Worm (Caenorhabditis elegans) whole organism, L2 larva: ENCODE data around the gene nhr-115.

Experiments
- C34F6.9 ChIP-seq: fragments of 150-350 bp; optimal IDR thresholded peaks from 2 replicates; lab custom pipeline; 2014; ENCODE audit warnings: missing biosample characterization, missing genetic modification characterization
- F13H6.1 ChIP-seq: sonication (generic microtip); optimal IDR thresholded peaks from 2 replicates; lab custom pipeline; 2016; ENCODE audit warnings: missing genetic modification characterization, missing compliant biosample characterization
- R02D3.7 ChIP-seq: fragments of 150-350 bp; optimal IDR thresholded peaks from 2 replicates; lab custom pipeline; 2014; ENCODE audit warnings: missing biosample characterization, missing genetic modification characterization
- Y55F3AM.14 ChIP-seq: fragments of 200-800 bp; sonication (Bioruptor generic); optimal IDR thresholded peaks from 2 replicates; lab custom pipeline; 2018; ENCODE audit warnings: mild to moderate bottlenecking, missing genetic modification characterization, missing compliant biosample characterization
- ZK546.5 ChIP-seq: sonication (generic microtip); optimal IDR thresholded peaks from 2 replicates; lab custom pipeline; 2017; ENCODE audit warnings: missing biosample characterization, missing genetic modification characterization
- alr-1 ChIP-seq: fragments of 150-350 bp; optimal IDR thresholded peaks from 2 replicates; lab custom pipeline; 2014; ENCODE audit warnings: missing biosample characterization, missing genetic modification characterization
- aly-2 ChIP-seq: fragments of 150-350 bp; optimal IDR thresholded peaks from 2 replicates; lab custom pipeline; 2014; ENCODE audit warnings: missing biosample characterization, missing genetic modification characterization
- ama-1 ChIP-seq: fragments of 150-350 bp; optimal IDR thresholded peaks from 2 replicates; lab custom pipeline; 2018; ENCODE audit warnings: inconsistent platforms
- blmp-1 ChIP-seq: sonication (generic microtip); optimal IDR thresholded peaks from 2 replicates; lab custom pipeline; 2017; ENCODE audit warnings: missing genetic modification characterization, mild to moderate bottlenecking, missing compliant biosample characterization, antibody characterized with exemption, moderate library complexity; ENCODE audit not compliant: insufficient read depth
- ceh-16 ChIP-seq: fragments of 150-350 bp; optimal IDR thresholded peaks from 2 replicates; lab custom pipeline; 2014; ENCODE audit warnings: missing biosample characterization, missing genetic modification characterization
- ceh-82 ChIP-seq: fragments of 150-350 bp; optimal IDR thresholded peaks from 2 replicates; lab custom pipeline; 2014; ENCODE audit warnings: missing biosample characterization, missing genetic modification characterization
- crh-2 ChIP-seq: sonication (generic microtip); optimal IDR thresholded peaks from 2 replicates; lab custom pipeline; 2017; ENCODE audit warnings: missing biosample characterization, missing genetic modification characterization
- elt-1 ChIP-seq: fragments of 150-350 bp; optimal IDR thresholded peaks from 2 replicates; lab custom pipeline; 2014; ENCODE audit warnings: missing biosample characterization, missing genetic modification characterization
- fos-1 ChIP-seq: fragments of 150-350 bp; optimal IDR thresholded peaks from 2 replicates; lab custom pipeline; 2014; ENCODE audit warnings: missing biosample characterization, missing genetic modification characterization
- gmeb-1 ChIP-seq: fragments of 150-350 bp; optimal IDR thresholded peaks from 2 replicates; lab custom pipeline; 2014; ENCODE audit warnings: missing biosample characterization, missing genetic modification characterization
- lsy-2 ChIP-seq, 2 experiments: fragments of 150-350 bp in 1 of 2; sonication (generic microtip) in 1 of 2; optimal IDR thresholded peaks; 2 replicates each; lab custom pipeline; 2014 to 2017; ENCODE audit warnings: missing biosample characterization in 2 of 2, missing genetic modification characterization in 2 of 2
- nhr-10 ChIP-seq: sonication (generic microtip); optimal IDR thresholded peaks from 2 replicates; lab custom pipeline; 2017; ENCODE audit warnings: missing biosample characterization, missing genetic modification characterization
- nhr-11 ChIP-seq: fragments of 150-350 bp; optimal IDR thresholded peaks from 2 replicates; lab custom pipeline; 2014; ENCODE audit warnings: missing biosample characterization, missing genetic modification characterization
- nhr-12 ChIP-seq: fragments of 150-350 bp; optimal IDR thresholded peaks from 2 replicates; lab custom pipeline; 2014; ENCODE audit warnings: missing biosample characterization, missing genetic modification characterization
- nhr-129 ChIP-seq: fragments of 150-350 bp; optimal IDR thresholded peaks from 2 replicates; lab custom pipeline; 2014; ENCODE audit warnings: missing biosample characterization, missing genetic modification characterization
- nhr-25 ChIP-seq: fragments of 150-350 bp; sonication (generic microtip); optimal IDR thresholded peaks from 3 replicates; lab custom pipeline; 2014; ENCODE audit warnings: missing biosample characterization, missing genetic modification characterization
- nhr-6 ChIP-seq: fragments of 150-350 bp; optimal IDR thresholded peaks from 2 replicates; lab custom pipeline; 2014; ENCODE audit warnings: missing biosample characterization, missing genetic modification characterization
- nhr-77 ChIP-seq: fragments of 150-350 bp; optimal IDR thresholded peaks from 2 replicates; lab custom pipeline; 2014; ENCODE audit warnings: missing biosample characterization, missing genetic modification characterization
- peb-1 ChIP-seq: fragments of 150-350 bp; optimal IDR thresholded peaks from 2 replicates; lab custom pipeline; 2014; ENCODE audit warnings: missing biosample characterization, missing genetic modification characterization
- skn-1 ChIP-seq: sonication (generic microtip); optimal IDR thresholded peaks from 2 replicates; lab custom pipeline; 2017; ENCODE audit warnings: missing biosample characterization, missing genetic modification characterization
- sma-9 ChIP-seq, 2 experiments: fragments of 150-350 bp in 1 of 2; sonication (generic microtip) in 1 of 2; optimal IDR thresholded peaks; 2 replicates each; lab custom pipeline; 2014 to 2016; ENCODE audit warnings: missing genetic modification characterization in 2 of 2, mild to moderate bottlenecking in 1 of 2, missing biosample characterization in 1 of 2, missing compliant biosample characterization in 1 of 2, missing genetic modification reagents in 1 of 2, moderate library complexity in 1 of 2
- snpc-4 ChIP-seq: fragments of 150-350 bp; optimal IDR thresholded peaks from 2 replicates; lab custom pipeline; 2014; ENCODE audit warnings: missing biosample characterization, missing genetic modification characterization
- unc-39 ChIP-seq: fragments of 150-350 bp; optimal IDR thresholded peaks from 2 replicates; lab custom pipeline; 2014; ENCODE audit warnings: missing biosample characterization, missing genetic modification characterization
- unc-55 ChIP-seq: fragments of 150-350 bp; sonication (generic microtip); optimal IDR thresholded peaks from 3 replicates; lab custom pipeline; 2014; ENCODE audit warnings: missing biosample characterization, missing genetic modification reagents, missing genetic modification characterization
- ztf-1 ChIP-seq: fragments of 200-800 bp; sonication (Bioruptor generic); conservative IDR thresholded peaks from 2 replicates; pipeline ENCODE4 v1.3.6; 2022; ENCODE audit warnings: missing genetic modification characterization, missing compliant biosample characterization
- ztf-11 ChIP-seq: sonication (generic microtip); optimal IDR thresholded peaks from 2 replicates; lab custom pipeline; 2017; ENCODE audit warnings: missing biosample characterization, missing genetic modification characterization

The nhr-115 gene

ce11 chrV:2278052-2278451 is 14.3 kb upstream of the nhr-115 start, which contains the start of gene nhr-59:
TSS of gene nhr-59 (minus strand) at chrV:2278265.
- TF ChIP-seq alr-1 = no peak
- peak; percentile 13 for TF ChIP-seq nhr-129

DNA sequence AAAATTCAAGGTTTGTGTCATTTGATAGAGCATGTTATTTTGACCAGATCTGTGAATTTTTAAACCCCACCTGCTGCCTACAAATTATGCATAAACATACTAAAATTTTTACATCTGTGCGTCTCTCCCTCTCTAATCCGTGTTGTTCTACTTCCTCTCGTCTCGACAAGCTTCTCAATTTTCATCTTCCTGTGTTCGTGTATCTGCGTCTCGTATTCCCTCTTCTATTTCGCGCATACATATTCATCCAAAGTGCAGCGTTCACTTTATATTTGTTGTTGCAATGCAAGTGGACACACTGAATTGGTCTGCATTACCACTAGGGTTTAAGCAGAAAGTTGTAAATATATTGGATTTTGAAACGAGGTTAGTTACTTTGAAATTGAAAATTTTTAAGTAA is 13.8 kb upstream of the nhr-115 start, which contains the start of gene fbxa-137:
Gene fbxa-137, plus strand, starts transcription at position 274 of the 400 bp plus-strand sequence.
- TF ChIP-seq alr-1 = no peak
- no peak for TF ChIP-seq nhr-129
- no peak for TF ChIP-seq R02D3.7 (tag; lab: Kevin White, UChicago)
- TF ChIP-seq unc-55 (GFP tag; lab: Kevin White, UChicago) = peak; percentile 62
- TF ChIP-seq nhr-77 = no peak
- TF ChIP-seq C34F6.9 (tag; lab: Kevin White, UChicago) = peak; percentile 21
- no peak for TF ChIP-seq nhr-12 (tag; lab: Kevin White, UChicago)
- no peak for TF ChIP-seq F13H6.1

ce11 chrV:2281499-2281898 is 10.8 kb upstream of the nhr-115 start, which contains the start of gene nhr-228:
TSS of gene nhr-228 (plus strand) at chrV:2281759.
- TF ChIP-seq elt-1 (tag; lab: Kevin White, UChicago) (no peak), aly-2 (tag; lab: Kevin White, UChicago) (no peak), nhr-6 (no peak), nhr-129 (peak; percentile 41), gmeb-1 (tag; lab: Kevin White, UChicago) (peak; percentile 13), unc-39 (tag; lab: Kevin White, UChicago) (no peak), Y55F3AM.14 (GFP tag; lab: Kevin White, UChicago) (no peak), blmp-1 (tag; lab: Kevin White, UChicago) (peak; percentile 19), unc-55 (GFP tag; lab: Kevin White, UChicago) (peak; percentile 29), lsy-2 (tag; optimal IDR thresholded peaks at IDR 0.05; lab: Kevin White, UChicago) (peak in 1 of 2 experiments; percentile 54), snpc-4 (tag; lab: Kevin White, UChicago) (no peak), nhr-25 (peak; percentile 15), sma-9 (GFP tag; optimal IDR thresholded peaks at IDR 0.05; lab: Kevin White, UChicago) (peak; percentile 45), sma-9 (tag; optimal IDR thresholded peaks at IDR 0.05; lab: Kevin White, UChicago) (no peak), skn-1 (tag; lab: Kevin White, UChicago) (peak; percentile 77), crh-2 (peak; percentile 17), nhr-77 (no peak), nhr-10 (tag; lab: Kevin White, UChicago) (no peak), F13H6.1 (peak; percentile 15), C34F6.9 (tag; lab: Kevin White, UChicago) (peak; percentile 60), fos-1 (tag; lab: Kevin White, UChicago) (peak; percentile 74)

DNA sequence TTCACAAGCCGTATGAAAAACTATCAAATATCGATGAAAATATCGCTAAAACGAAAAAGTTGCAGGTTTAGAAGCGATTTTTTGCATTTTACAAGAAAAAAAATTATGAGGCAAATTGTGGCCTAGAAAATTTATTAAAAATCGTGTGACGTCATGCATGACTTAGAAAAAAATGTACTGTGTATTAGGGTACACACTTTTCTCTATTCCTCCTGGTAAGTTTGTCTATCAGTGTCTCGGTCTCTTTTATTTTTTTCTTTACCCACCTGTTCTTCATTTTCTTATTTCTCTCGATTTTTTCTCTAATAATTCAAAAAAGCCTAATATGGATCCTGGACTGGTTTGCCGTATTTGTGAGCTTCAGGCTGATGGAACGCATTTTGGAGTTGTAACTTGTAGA is 7.2 kb upstream of the nhr-115 start, which contains the start of gene nhr-227:
Gene nhr-227, plus strand, starts transcription at position 326 of the 400 bp plus-strand sequence.
- TF ChIP-seq ztf-11 (no peak), nhr-6 (no peak), unc-55 (GFP tag; lab: Kevin White, UChicago) (no peak), snpc-4 (tag; lab: Kevin White, UChicago) (no peak), elt-1 (tag; lab: Kevin White, UChicago) (no peak), Y55F3AM.14 (GFP tag; lab: Kevin White, UChicago) (no peak), C34F6.9 (tag; lab: Kevin White, UChicago) (no peak), ama-1 (lab: Kevin White, UChicago) (no peak), ZK546.5 (tag; lab: Kevin White, UChicago) (no peak), ceh-16 (tag; lab: Kevin White, UChicago) (no peak), peb-1 (tag; lab: Kevin White, UChicago) (no peak), nhr-11 (tag; lab: Kevin White, UChicago) (no peak)
- TF ChIP-seq, all 48 proteins: peak for 0

DNA sequence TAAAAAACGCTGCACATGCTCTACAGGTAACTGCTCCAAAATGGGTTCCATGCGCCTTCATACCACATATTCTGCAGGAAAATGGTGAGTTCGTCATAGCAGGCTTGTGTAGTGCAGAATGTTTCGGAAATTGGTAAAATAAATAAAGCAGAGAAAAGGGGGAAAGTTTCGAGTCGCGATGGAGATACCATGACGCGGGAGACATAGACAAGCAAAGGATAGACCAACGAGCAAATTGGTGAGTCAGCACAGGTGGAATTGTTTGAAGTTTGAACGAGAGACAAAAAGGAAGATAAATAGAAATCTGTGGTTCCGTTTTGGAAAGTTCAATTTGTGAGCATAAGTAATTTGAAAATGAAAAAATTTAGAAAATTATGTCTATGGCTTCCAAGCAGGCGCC is 2.0 kb upstream of the nhr-115 start, which contains the start of gene nhr-225:
Gene nhr-225, minus strand, starts transcription at position 146 of the 400 bp plus-strand sequence.
- TF ChIP-seq sma-9 (GFP tag; optimal IDR thresholded peaks at IDR 0.05; lab: Kevin White, UChicago) (peak; percentile 18), sma-9 (tag; optimal IDR thresholded peaks at IDR 0.05; lab: Kevin White, UChicago) (no peak), fos-1 (tag; lab: Kevin White, UChicago) (peak; percentile 57), ztf-1 (GFP tag; lab: Robert Waterston, UW) (no peak), ceh-16 (tag; lab: Kevin White, UChicago) (no peak)

- peak; percentile 46 for TF ChIP-seq fos-1 (tag; lab: Kevin White, UChicago)
- no peak for TF ChIP-seq lsy-2 (tag; optimal IDR thresholded peaks at IDR 0.05; lab: Kevin White, UChicago)
- no peak for TF ChIP-seq F13H6.1
- no peak for TF ChIP-seq nhr-77
- TF ChIP-seq ztf-1 (GFP tag; lab: Robert Waterston, UW) = no peak
- no peak for TF ChIP-seq nhr-25
- TF ChIP-seq ceh-82 (tag; lab: Kevin White, UChicago) = no peak
- no peak for TF ChIP-seq gmeb-1 (tag; lab: Kevin White, UChicago)
- TF ChIP-seq, all 48 proteins: peak for 1
Measured at ce11 chrV:2294577-2294976, 2.2 kb downstream of the nhr-115 start, which contains the start of gene nhr-226. TSS of gene nhr-226 (plus strand) at chrV:2294877.
